In the genomic region with DNA sequence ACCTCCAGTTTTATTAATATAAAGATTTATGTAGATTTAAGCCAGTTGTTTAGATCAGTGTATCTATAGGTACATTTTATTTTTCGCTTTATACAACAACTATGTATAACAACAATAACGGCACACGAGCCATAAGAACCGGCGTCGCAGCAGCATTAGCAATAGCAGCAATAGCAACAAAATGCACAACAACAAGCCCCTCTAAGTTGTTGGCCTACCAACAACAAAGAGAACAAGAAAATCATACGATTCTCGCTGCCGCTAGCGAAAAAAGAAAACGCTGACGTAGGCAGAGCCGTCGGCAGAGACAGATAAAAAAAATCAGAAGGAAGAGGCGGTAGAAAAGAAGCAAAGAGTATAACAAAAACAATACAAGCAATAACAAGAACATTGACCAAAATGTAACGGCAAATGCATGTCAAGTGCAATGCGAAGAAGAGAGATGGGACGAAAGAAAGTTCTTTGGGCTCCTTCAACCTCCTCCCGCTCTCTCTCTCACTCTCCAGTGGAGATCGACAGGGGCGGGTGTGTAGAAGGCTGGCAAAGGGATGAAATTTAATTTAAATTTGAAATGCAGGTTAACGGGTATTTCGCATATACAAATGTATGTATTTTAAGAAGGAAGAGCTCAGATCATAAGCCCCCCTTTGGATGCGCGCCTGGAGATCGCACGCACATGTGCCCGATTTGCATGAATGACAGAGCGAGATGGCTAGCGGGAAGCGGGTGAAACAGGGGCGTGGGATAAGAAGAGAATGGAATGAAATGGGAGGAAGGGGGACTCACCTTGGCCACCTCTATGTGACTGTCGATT, we compare ENCODE assay signal across 1 fruit fly cellular context.
TF ChIP-seq lines count a peak whose summit lies in the region.

No protein-coding gene starts in this region.

TF ChIP-seq in whole organism, embryonic, 481 proteins besides CTCF, POLR2A, EP300 and RAD21 (continued from another document and continues in another):
- TF ChIP-seq CG9932 (GFP tag; IDR thresholded peaks at IDR 0.05; lab: Robert Waterston, UW) = peak; percentile 99
- no peak for TF ChIP-seq Doc3 (GFP tag; IDR thresholded peaks at IDR 0.05; lab: Robert Waterston, UW; ENCODE audit: partially characterized antibody)
- peak; percentile 90 for TF ChIP-seq CG5180 (GFP tag; optimal IDR thresholded peaks at IDR 0.05; lab: Kevin White, UChicago)
- peak; percentile 96 for TF ChIP-seq CG31224 (GFP tag; IDR thresholded peaks at IDR 0.05; lab: Robert Waterston, UW)
- TF ChIP-seq tll (GFP tag; optimal IDR thresholded peaks at IDR 0.05; lab: Kevin White, UChicago) = peak in 1 of 2 experiments; percentile 65
- TF ChIP-seq CG8359 (GFP tag; optimal IDR thresholded peaks at IDR 0.05; lab: Kevin White, UChicago; ENCODE audit: borderline replicate concordance) = peak; percentile 91
- peak; percentile 98 for TF ChIP-seq Gsc (GFP tag; IDR thresholded peaks at IDR 0.05; lab: Robert Waterston, UW)
- peak; percentile 98 for TF ChIP-seq NC2α (GFP tag; optimal IDR thresholded peaks at IDR 0.05; lab: Kevin White, UChicago)
- peak; percentile 99 for TF ChIP-seq Hsf (GFP tag; optimal IDR thresholded peaks at IDR 0.05; lab: Kevin White, UChicago)
- peak; percentile 99 for TF ChIP-seq CG5953 (GFP tag; IDR thresholded peaks at IDR 0.05; lab: Robert Waterston, UW)
- peak; percentile 59 for TF ChIP-seq bigmax (GFP tag; optimal IDR thresholded peaks at IDR 0.05; lab: Kevin White, UChicago)
- TF ChIP-seq HHEX (GFP tag; optimal IDR thresholded peaks at IDR 0.05; lab: Kevin White, UChicago) = peak; percentile 98
- peak; percentile 98 for TF ChIP-seq Drgx (GFP tag; IDR thresholded peaks at IDR 0.05; lab: Robert Waterston, UW)
- TF ChIP-seq CG16815 (GFP tag; optimal IDR thresholded peaks at IDR 0.05; lab: Kevin White, UChicago) = peak; percentile 99
- peak; percentile 96 for TF ChIP-seq CG11504 (tag; optimal IDR thresholded peaks at IDR 0.05; lab: Kevin White, UChicago)
- peak; percentile 98 for TF ChIP-seq Mes4 (GFP tag; optimal IDR thresholded peaks at IDR 0.05; lab: Kevin White, UChicago)
- peak; percentile 91 for TF ChIP-seq CG10565 (GFP tag; optimal IDR thresholded peaks at IDR 0.05; lab: Kevin White, UChicago)
- TF ChIP-seq CG6254 (GFP tag; optimal IDR thresholded peaks at IDR 0.05; lab: Kevin White, UChicago) = peak; percentile 95
- peak; percentile 97 for TF ChIP-seq CG9876 (GFP tag; optimal IDR thresholded peaks at IDR 0.05; lab: Kevin White, UChicago)
- peak; percentile 98 for TF ChIP-seq Atf3 (GFP tag; optimal IDR thresholded peaks at IDR 0.05; lab: Kevin White, UChicago)
- peak; percentile 92 for TF ChIP-seq CG12299 (tag; optimal IDR thresholded peaks at IDR 0.05; lab: Kevin White, UChicago)
- no peak for TF ChIP-seq hkb (optimal IDR thresholded peaks at IDR 0.05; lab: Kevin White, UChicago)
- TF ChIP-seq hkb (GFP tag; IDR thresholded peaks at IDR 0.05; lab: Robert Waterston, UW) = peak; percentile 98
- TF ChIP-seq stc (GFP tag; IDR thresholded peaks at IDR 0.05; lab: Robert Waterston, UW) = peak; percentile 98
- TF ChIP-seq phol (tag; optimal IDR thresholded peaks at IDR 0.05; lab: Kevin White, UChicago) = peak; percentile 98
- peak; percentile 98 for TF ChIP-seq CG10209 (GFP tag; optimal IDR thresholded peaks at IDR 0.05; lab: Kevin White, UChicago)
- peak; percentile 99 for TF ChIP-seq CG10366 (GFP tag; IDR thresholded peaks at IDR 0.05; lab: Robert Waterston, UW)
- TF ChIP-seq CG17612 (GFP tag; IDR thresholded peaks at IDR 0.05; lab: Robert Waterston, UW) = peak; percentile 96
- peak; percentile 96 for TF ChIP-seq onecut (GFP tag; IDR thresholded peaks at IDR 0.05; lab: Robert Waterston, UW)
- peak; percentile 95 for TF ChIP-seq BtbVII (GFP tag; optimal IDR thresholded peaks at IDR 0.05; lab: Kevin White, UChicago)
- TF ChIP-seq lilli (GFP tag; optimal IDR thresholded peaks at IDR 0.05; lab: Kevin White, UChicago) = peak; percentile 99
- peak; percentile 98 for TF ChIP-seq Six4 (GFP tag; optimal IDR thresholded peaks at IDR 0.05; lab: Kevin White, UChicago)
- peak; percentile 98 for TF ChIP-seq CG6272 (GFP tag; IDR thresholded peaks at IDR 0.05; lab: Robert Waterston, UW)
- TF ChIP-seq ab (GFP tag; optimal IDR thresholded peaks at IDR 0.05; lab: Kevin White, UChicago) = peak; percentile 96
- TF ChIP-seq cas (GFP tag; IDR thresholded peaks at IDR 0.05; lab: Robert Waterston, UW) = peak; percentile 95
- peak; percentile 91 for TF ChIP-seq CG10274 (GFP tag; optimal IDR thresholded peaks at IDR 0.05; lab: Kevin White, UChicago)
- TF ChIP-seq schlank (tag; optimal IDR thresholded peaks at IDR 0.05; lab: Kevin White, UChicago) = peak; percentile 96
- peak; percentile 98 for TF ChIP-seq H2.0 (GFP tag; IDR thresholded peaks at IDR 0.05; lab: Robert Waterston, UW)
- TF ChIP-seq CG1233 (GFP tag; optimal IDR thresholded peaks at IDR 0.05; lab: Kevin White, UChicago) = peak; percentile 97
- peak in 1 of 2 experiments; percentile 73 for TF ChIP-seq crp (GFP tag; optimal IDR thresholded peaks at IDR 0.05; lab: Kevin White, UChicago)
- peak; percentile 94 for TF ChIP-seq Hand (GFP tag; optimal IDR thresholded peaks at IDR 0.05; lab: Kevin White, UChicago)
- TF ChIP-seq kah (GFP tag; optimal IDR thresholded peaks at IDR 0.05; lab: Kevin White, UChicago) = peak; percentile 90
- TF ChIP-seq bsh (GFP tag; optimal IDR thresholded peaks at IDR 0.05; lab: Kevin White, UChicago) = peak; percentile 98 to 99
- peak; percentile 98 for TF ChIP-seq bcd (GFP tag; optimal IDR thresholded peaks at IDR 0.05; lab: Kevin White, UChicago)
- TF ChIP-seq CG33557 (GFP tag; optimal IDR thresholded peaks at IDR 0.05; lab: Kevin White, UChicago) = peak; percentile 94
- no peak for TF ChIP-seq CG8478 (optimal IDR thresholded peaks at IDR 0.05; lab: Kevin White, UChicago)
- TF ChIP-seq esg (GFP tag; conservative IDR thresholded peaks at IDR 0.05; lab: Robert Waterston, UW) = peak; percentile 97
- TF ChIP-seq unpg (GFP tag; optimal IDR thresholded peaks at IDR 0.05; lab: Kevin White, UChicago) = peak; percentile 98
- peak; percentile 98 for TF ChIP-seq ase (GFP tag; IDR thresholded peaks at IDR 0.05; lab: Robert Waterston, UW)
- peak; percentile 93 for TF ChIP-seq CG6854 (GFP tag; optimal IDR thresholded peaks at IDR 0.05; lab: Kevin White, UChicago)
- TF ChIP-seq slp2 (GFP tag; optimal IDR thresholded peaks at IDR 0.05; lab: Kevin White, UChicago) = peak; percentile 98
- peak; percentile 98 for TF ChIP-seq CG10654 (GFP tag; optimal IDR thresholded peaks at IDR 0.05; lab: Kevin White, UChicago)
- peak; percentile 97 for TF ChIP-seq HmgZ (tag; optimal IDR thresholded peaks at IDR 0.05; lab: Kevin White, UChicago)
- peak; percentile 98 for TF ChIP-seq bab2 (GFP tag; optimal IDR thresholded peaks at IDR 0.05; lab: Kevin White, UChicago)
- peak; percentile 97 for TF ChIP-seq disco-r (GFP tag; optimal IDR thresholded peaks at IDR 0.05; lab: Kevin White, UChicago)
- TF ChIP-seq CG14014 (GFP tag; IDR thresholded peaks at IDR 0.05; lab: Robert Waterston, UW) = peak; percentile 98
- TF ChIP-seq B-H1 (GFP tag; IDR thresholded peaks at IDR 0.05; lab: Robert Waterston, UW) = peak; percentile 97
- no peak for TF ChIP-seq Opbp (GFP tag; IDR thresholded peaks at IDR 0.05; lab: Robert Waterston, UW; ENCODE audit: partially characterized antibody)
- peak; percentile 99 for TF ChIP-seq vvl (GFP tag; IDR thresholded peaks at IDR 0.05; lab: Robert Waterston, UW)
- peak; percentile 97 for TF ChIP-seq repo (GFP tag; optimal IDR thresholded peaks at IDR 0.05; lab: Kevin White, UChicago)
- peak; percentile 98 for TF ChIP-seq Aef1 (GFP tag; IDR thresholded peaks at IDR 0.05; lab: Robert Waterston, UW)
- no peak for TF ChIP-seq pfk (GFP tag; optimal IDR thresholded peaks at IDR 0.05; lab: Kevin White, UChicago)
- peak; percentile 97 for TF ChIP-seq CG4820 (GFP tag; optimal IDR thresholded peaks at IDR 0.05; lab: Kevin White, UChicago)
- TF ChIP-seq D19A (tag; optimal IDR thresholded peaks at IDR 0.05; lab: Kevin White, UChicago) = peak; percentile 95
- no peak for TF ChIP-seq cad (GFP tag; optimal IDR thresholded peaks at IDR 0.05; lab: Kevin White, UChicago)
- peak; percentile 92 for TF ChIP-seq CG10431 (GFP tag; optimal IDR thresholded peaks at IDR 0.05; lab: Kevin White, UChicago)
- peak; percentile 11 to 32 for TF ChIP-seq Trl (optimal IDR thresholded peaks at IDR 0.05; lab: Kevin White, UChicago)
- peak; percentile 99 for TF ChIP-seq Trl (GFP tag; optimal IDR thresholded peaks at IDR 0.05; lab: Kevin White, UChicago)
- peak; percentile 98 for TF ChIP-seq CG33213 (GFP tag; optimal IDR thresholded peaks at IDR 0.05; lab: Kevin White, UChicago)
- TF ChIP-seq zfh1 (GFP tag; IDR thresholded peaks at IDR 0.05; lab: Robert Waterston, UW) = peak; percentile 100
- peak; percentile 99 for TF ChIP-seq chm (GFP tag; IDR thresholded peaks at IDR 0.05; lab: Robert Waterston, UW)
- TF ChIP-seq sisA (GFP tag; IDR thresholded peaks at IDR 0.05; lab: Robert Waterston, UW) = peak; percentile 99
- peak; percentile 91 for TF ChIP-seq CG7745 (tag; optimal IDR thresholded peaks at IDR 0.05; lab: Kevin White, UChicago)
- TF ChIP-seq Hmr (GFP tag; optimal IDR thresholded peaks at IDR 0.05; lab: Kevin White, UChicago) = peak; percentile 98
- peak; percentile 91 for TF ChIP-seq corto (GFP tag; optimal IDR thresholded peaks at IDR 0.05; lab: Kevin White, UChicago)
- peak; percentile 98 for TF ChIP-seq Mad (GFP tag; optimal IDR thresholded peaks at IDR 0.05; lab: Kevin White, UChicago)
- TF ChIP-seq ash1 (GFP tag; optimal IDR thresholded peaks at IDR 0.05; lab: Kevin White, UChicago) = peak; percentile 89
- peak; percentile 89 for TF ChIP-seq Doc2 (GFP tag; IDR thresholded peaks at IDR 0.05; lab: Robert Waterston, UW)
- TF ChIP-seq salm (tag; optimal IDR thresholded peaks at IDR 0.05; lab: Kevin White, UChicago) = peak; percentile 95
- peak; percentile 84 for TF ChIP-seq Jarid2 (GFP tag; optimal IDR thresholded peaks at IDR 0.05; lab: Kevin White, UChicago)
- peak; percentile 98 for TF ChIP-seq wor (GFP tag; IDR thresholded peaks at IDR 0.05; lab: Robert Waterston, UW)
- TF ChIP-seq ind (GFP tag; optimal IDR thresholded peaks at IDR 0.05; lab: Kevin White, UChicago) = peak; percentile 99
- TF ChIP-seq ci (GFP tag; IDR thresholded peaks at IDR 0.05; lab: Robert Waterston, UW) = peak; percentile 100
- peak; percentile 98 for TF ChIP-seq CG3847 (GFP tag; IDR thresholded peaks at IDR 0.05; lab: Robert Waterston, UW)
- TF ChIP-seq Eip74EF (GFP tag; optimal IDR thresholded peaks at IDR 0.05; lab: Kevin White, UChicago) = peak in 1 of 2 experiments; percentile 95
- TF ChIP-seq CG1602 (GFP tag; optimal IDR thresholded peaks at IDR 0.05; lab: Kevin White, UChicago) = peak; percentile 99
- TF ChIP-seq prd (optimal IDR thresholded peaks at IDR 0.05; lab: Kevin White, UChicago) = no peak
- TF ChIP-seq prd (GFP tag; IDR thresholded peaks at IDR 0.05; lab: Robert Waterston, UW) = peak; percentile 99
- TF ChIP-seq slbo (GFP tag; IDR thresholded peaks at IDR 0.05; lab: Robert Waterston, UW) = peak; percentile 100
- peak; percentile 97 for TF ChIP-seq pb (GFP tag; optimal IDR thresholded peaks at IDR 0.05; lab: Kevin White, UChicago)
- TF ChIP-seq p53 (GFP tag; optimal IDR thresholded peaks at IDR 0.05; lab: Kevin White, UChicago) = peak; percentile 95
- TF ChIP-seq so (GFP tag; IDR thresholded peaks at IDR 0.05; lab: Robert Waterston, UW) = peak; percentile 98
- TF ChIP-seq psq (GFP tag; optimal IDR thresholded peaks at IDR 0.05; lab: Kevin White, UChicago) = peak; percentile 95
- TF ChIP-seq cg (GFP tag; optimal IDR thresholded peaks at IDR 0.05; lab: Kevin White, UChicago) = no peak
- TF ChIP-seq CG18764 (GFP tag; optimal IDR thresholded peaks at IDR 0.05; lab: Kevin White, UChicago) = peak; percentile 94
- peak; percentile 98 for TF ChIP-seq CoRest (tag; optimal IDR thresholded peaks at IDR 0.05; lab: Kevin White, UChicago)
- peak; percentile 95 for TF ChIP-seq CG12744 (GFP tag; optimal IDR thresholded peaks at IDR 0.05; lab: Kevin White, UChicago)
- TF ChIP-seq CG15514 (GFP tag; optimal IDR thresholded peaks at IDR 0.05; lab: Kevin White, UChicago) = peak; percentile 89
- TF ChIP-seq CG15601 (tag; optimal IDR thresholded peaks at IDR 0.05; lab: Kevin White, UChicago) = peak; percentile 98
- TF ChIP-seq Lim3 (GFP tag; IDR thresholded peaks at IDR 0.05; lab: Robert Waterston, UW) = peak; percentile 94
- TF ChIP-seq yki (optimal IDR thresholded peaks at IDR 0.05; lab: Kevin White, UChicago) = no peak
- peak; percentile 84 for TF ChIP-seq CG1832 (GFP tag; optimal IDR thresholded peaks at IDR 0.05; lab: Kevin White, UChicago)
- peak; percentile 92 for TF ChIP-seq Adf1 (GFP tag; IDR thresholded peaks at IDR 0.05; lab: Robert Waterston, UW)
- TF ChIP-seq CG10267 (tag; optimal IDR thresholded peaks at IDR 0.05; lab: Kevin White, UChicago) = peak; percentile 92
- peak in 1 of 3 experiments; percentile 99 for TF ChIP-seq lola (GFP tag; optimal IDR thresholded peaks at IDR 0.05; lab: Kevin White, UChicago)
- peak; percentile 99 for TF ChIP-seq CG32532 (GFP tag; IDR thresholded peaks at IDR 0.05; lab: Robert Waterston, UW)
- TF ChIP-seq Sin3A (optimal IDR thresholded peaks at IDR 0.05; lab: Kevin White, UChicago) = no peak
- peak; percentile 95 for TF ChIP-seq CrebB (tag; optimal IDR thresholded peaks at IDR 0.05; lab: Kevin White, UChicago)
- peak; percentile 99 for TF ChIP-seq CG12769 (tag; optimal IDR thresholded peaks at IDR 0.05; lab: Kevin White, UChicago)
- TF ChIP-seq kni (GFP tag; optimal IDR thresholded peaks at IDR 0.05; lab: Kevin White, UChicago) = peak; percentile 96
- TF ChIP-seq pita (GFP tag; optimal IDR thresholded peaks at IDR 0.05; lab: Kevin White, UChicago) = no peak
- peak; percentile 89 for TF ChIP-seq pros (GFP tag; optimal IDR thresholded peaks at IDR 0.05; lab: Kevin White, UChicago)
- peak; percentile 89 for TF ChIP-seq CG6765 (GFP tag; optimal IDR thresholded peaks at IDR 0.05; lab: Kevin White, UChicago)
- peak; percentile 98 for TF ChIP-seq HLH54F (GFP tag; optimal IDR thresholded peaks at IDR 0.05; lab: Kevin White, UChicago)
- peak; percentile 94 for TF ChIP-seq Neu2 (GFP tag; optimal IDR thresholded peaks at IDR 0.05; lab: Kevin White, UChicago; ENCODE audit: borderline replicate concordance)
- peak; percentile 99 for TF ChIP-seq ken (GFP tag; IDR thresholded peaks at IDR 0.05; lab: Robert Waterston, UW)
- TF ChIP-seq Dp (GFP tag; optimal IDR thresholded peaks at IDR 0.05; lab: Kevin White, UChicago) = no peak
- peak; percentile 98 for TF ChIP-seq row (GFP tag; IDR thresholded peaks at IDR 0.05; lab: Robert Waterston, UW)
- peak; percentile 87 for TF ChIP-seq CG13296 (GFP tag; optimal IDR thresholded peaks at IDR 0.05; lab: Kevin White, UChicago)
- peak; percentile 94 for TF ChIP-seq Ravus (GFP tag; IDR thresholded peaks at IDR 0.05; lab: Robert Waterston, UW)
- TF ChIP-seq CG11723 (GFP tag; optimal IDR thresholded peaks at IDR 0.05; lab: Kevin White, UChicago) = peak; percentile 97
- peak; percentile 94 for TF ChIP-seq CG17186 (GFP tag; optimal IDR thresholded peaks at IDR 0.05; lab: Kevin White, UChicago)
